Worm (Caenorhabditis elegans) whole organism, young adult: ENCODE data around the gene B0280.11.

Experiments
- B0019.2 ChIP-seq: fragments of 200-800 bp; sonication (Bioruptor generic); conservative IDR thresholded peaks from 2 replicates; pipeline ENCODE4 v1.3.6; 2022; ENCODE audit warnings: missing genetic modification reagents, missing genetic modification characterization, missing compliant biosample characterization
- B0336.3 ChIP-seq: fragments of 200-800 bp; sonication (Bioruptor generic); IDR thresholded peaks from 2 replicates; pipeline ENCODE4 v1.3.6; 2022; ENCODE audit warnings: missing genetic modification characterization, missing compliant biosample characterization
- D2030.7 ChIP-seq: fragments of 200-800 bp; sonication (Bioruptor generic); IDR thresholded peaks from 2 replicates; pipeline ENCODE4 v1.3.6; 2022; ENCODE audit warnings: missing genetic modification reagents, missing genetic modification characterization, missing compliant biosample characterization
- F10E7.11 ChIP-seq: sonication (generic microtip); optimal IDR thresholded peaks from 2 replicates; lab custom pipeline; 2017; ENCODE audit warnings: mild to moderate bottlenecking, missing genetic modification characterization, moderate library complexity, missing compliant biosample characterization
- F33H1.4 ChIP-seq: fragments of 200-800 bp; sonication (Bioruptor generic); IDR thresholded peaks from 2 replicates; pipeline ENCODE4 v1.3.6; 2022; ENCODE audit warnings: missing genetic modification reagents, missing genetic modification characterization, missing compliant biosample characterization
- F55B11.4 ChIP-seq: sonication (generic microtip); optimal IDR thresholded peaks from 2 replicates; lab custom pipeline; 2016; ENCODE audit warnings: missing compliant biosample characterization, missing genetic modification characterization, borderline replicate concordance; ENCODE audit not compliant: insufficient read depth
- F57A8.1 ChIP-seq: fragments of 200-800 bp; sonication (Bioruptor generic); optimal IDR thresholded peaks from 2 replicates; lab custom pipeline; 2018; ENCODE audit warnings: mild to moderate bottlenecking, missing genetic modification characterization, moderate library complexity, missing compliant biosample characterization
- F57C9.4 ChIP-seq: sonication (generic microtip); optimal IDR thresholded peaks from 2 replicates; lab custom pipeline; 2017; ENCODE audit warnings: mild to moderate bottlenecking, missing genetic modification characterization, missing compliant biosample characterization
- K11D2.4 ChIP-seq: fragments of 200-800 bp; sonication (Bioruptor generic); IDR thresholded peaks from 2 replicates; pipeline ENCODE4 v1.3.6; 2022; ENCODE audit warnings: missing genetic modification reagents, missing genetic modification characterization, missing compliant biosample characterization
- T26A5.8 ChIP-seq: sonication (generic microtip); optimal IDR thresholded peaks from 2 replicates; lab custom pipeline; 2016; ENCODE audit warnings: missing genetic modification characterization, missing compliant biosample characterization
- Y67H2A.10 ChIP-seq: fragments of 200-800 bp; sonication (Bioruptor generic); conservative IDR thresholded peaks from 2 replicates; pipeline ENCODE4 v1.3.6; 2022; ENCODE audit warnings: missing genetic modification reagents, missing genetic modification characterization, missing compliant biosample characterization
- Y79H2A.3 ChIP-seq: fragments of 200-800 bp; sonication (Bioruptor generic); conservative IDR thresholded peaks from 2 replicates; pipeline ENCODE4 v1.3.6; 2022; ENCODE audit warnings: missing genetic modification reagents, missing genetic modification characterization, missing compliant biosample characterization
- athp-1 ChIP-seq: sonication (generic microtip); optimal IDR thresholded peaks from 2 replicates; lab custom pipeline; 2017; ENCODE audit warnings: mild to moderate bottlenecking, missing genetic modification characterization, missing compliant biosample characterization
- bed-1 ChIP-seq: fragments of 200-800 bp; sonication (Bioruptor generic); IDR thresholded peaks from 2 replicates; pipeline ENCODE4 v1.3.6; 2022; ENCODE audit warnings: missing genetic modification reagents, missing genetic modification characterization, missing compliant biosample characterization
- ceh-100 ChIP-seq: fragments of 200-800 bp; sonication (Bioruptor generic); IDR thresholded peaks from 2 replicates; pipeline ENCODE4 v1.3.6; 2022; ENCODE audit warnings: missing genetic modification reagents, missing genetic modification characterization, missing compliant biosample characterization
- ceh-40 ChIP-seq: fragments of 200-800 bp; sonication (Bioruptor generic); IDR thresholded peaks from 2 replicates; pipeline ENCODE4 v1.3.6; 2022; ENCODE audit warnings: missing genetic modification characterization, missing compliant biosample characterization
- chd-7 ChIP-seq: sonication (generic microtip); optimal IDR thresholded peaks from 2 replicates; lab custom pipeline; 2016; ENCODE audit warnings: mild to moderate bottlenecking, missing genetic modification characterization, moderate library complexity, missing compliant biosample characterization
- die-1 ChIP-seq: sonication (generic microtip); optimal IDR thresholded peaks from 2 replicates; lab custom pipeline; 2016; ENCODE audit warnings: missing genotype, mild to moderate bottlenecking, missing genetic modification characterization, missing compliant biosample characterization
- dox-1 ChIP-seq: fragments of 200-800 bp; sonication (Bioruptor generic); IDR thresholded peaks from 2 replicates; pipeline ENCODE4 v1.3.6; 2022; ENCODE audit warnings: missing genetic modification reagents, missing genetic modification characterization, missing compliant biosample characterization
- dpff-1 ChIP-seq: sonication (generic microtip); optimal IDR thresholded peaks from 2 replicates; lab custom pipeline; 2017; ENCODE audit warnings: mild to moderate bottlenecking, missing genetic modification characterization, missing compliant biosample characterization
- efl-1 ChIP-seq: fragments of 150-350 bp; optimal IDR thresholded peaks from 2 replicates; lab custom pipeline; 2014; ENCODE audit warnings: missing biosample characterization, missing genetic modification reagents, missing genetic modification characterization
- ets-4 ChIP-seq: fragments of 200-800 bp; sonication (Bioruptor generic); optimal IDR thresholded peaks from 2 replicates; lab custom pipeline; 2018; ENCODE audit warnings: mild to moderate bottlenecking, missing genetic modification characterization, missing compliant biosample characterization
- gei-17 ChIP-seq: fragments of 200-800 bp; sonication (Bioruptor generic); optimal IDR thresholded peaks from 2 replicates; lab custom pipeline; 2018; ENCODE audit warnings: mild to moderate bottlenecking, missing genetic modification characterization, missing compliant biosample characterization
- him-1 ChIP-seq: sonication (generic microtip); optimal IDR thresholded peaks from 2 replicates; lab custom pipeline; 2016; ENCODE audit warnings: missing genotype, missing genetic modification reagents, missing genetic modification characterization, missing compliant biosample characterization
- hsf-1 ChIP-seq: fragments of 200-800 bp; sonication (Bioruptor generic); IDR thresholded peaks from 2 replicates; pipeline ENCODE4 v1.3.6; 2022; ENCODE audit warnings: missing genetic modification reagents, missing genetic modification characterization, missing compliant biosample characterization
- lag-1 ChIP-seq: fragments of 200-800 bp; sonication (Bioruptor generic); IDR thresholded peaks from 2 replicates; pipeline ENCODE4 v1.3.6; 2022; ENCODE audit warnings: missing genetic modification reagents, missing genetic modification characterization, missing compliant biosample characterization
- let-526 ChIP-seq: fragments of 200-800 bp; sonication (Bioruptor generic); IDR thresholded peaks from 2 replicates; pipeline ENCODE4 v1.3.6; 2022; ENCODE audit warnings: missing genetic modification reagents, missing genetic modification characterization, missing compliant biosample characterization
- let-607 ChIP-seq, 2 experiments: fragments of 200-800 bp in 1 of 2; sonication (Bioruptor generic) in 1 of 2; sonication (generic microtip) in 1 of 2; optimal IDR thresholded peaks; 2 replicates each; lab custom pipeline; 2016 to 2018; ENCODE audit warnings: mild to moderate bottlenecking in 2 of 2, missing compliant biosample characterization in 2 of 2, missing genetic modification characterization in 2 of 2, moderate library complexity in 2 of 2, missing genotype in 1 of 2
- lin-26 ChIP-seq: fragments of 200-800 bp; sonication (Bioruptor generic); IDR thresholded peaks from 2 replicates; pipeline ENCODE4 v1.3.6; 2022; ENCODE audit warnings: missing genetic modification reagents, missing genetic modification characterization, missing compliant biosample characterization
- lin-35 ChIP-seq, 3 experiments: fragments of 150-350 bp in 2 of 3; sonication (generic microtip) in 1 of 3; optimal IDR thresholded peaks; 2 replicates each; lab custom pipeline; 2014 to 2018; ENCODE audit warnings: missing biosample characterization in 3 of 3, missing genetic modification characterization in 3 of 3, missing genetic modification reagents in 3 of 3
- lin-54 ChIP-seq: fragments of 200-800 bp; sonication (Bioruptor generic); optimal IDR thresholded peaks from 2 replicates; lab custom pipeline; 2018; ENCODE audit warnings: mild to moderate bottlenecking, missing genetic modification characterization, missing compliant biosample characterization
- lsl-1 ChIP-seq: fragments of 200-800 bp; sonication (Bioruptor generic); optimal IDR thresholded peaks from 2 replicates; lab custom pipeline; 2018; ENCODE audit warnings: mild to moderate bottlenecking, missing genetic modification characterization, moderate library complexity, missing compliant biosample characterization
- lsy-27 ChIP-seq: sonication (generic microtip); optimal IDR thresholded peaks from 2 replicates; lab custom pipeline; 2017; ENCODE audit warnings: missing genetic modification characterization, mild to moderate bottlenecking, missing compliant biosample characterization, antibody characterized with exemption, missing genotype, borderline replicate concordance; ENCODE audit not compliant: insufficient read depth
- madf-3 ChIP-seq: fragments of 200-800 bp; sonication (Bioruptor generic); IDR thresholded peaks from 2 replicates; pipeline ENCODE4 v1.3.6; 2022; ENCODE audit warnings: missing genetic modification reagents, missing genetic modification characterization, missing compliant biosample characterization
- mxl-1 ChIP-seq: sonication (generic microtip); optimal IDR thresholded peaks from 2 replicates; lab custom pipeline; 2016; ENCODE audit warnings: missing genetic modification characterization, missing compliant biosample characterization
- nfyb-1 ChIP-seq: fragments of 200-800 bp; sonication (Bioruptor generic); IDR thresholded peaks from 2 replicates; pipeline ENCODE4 v1.3.6; 2022; ENCODE audit warnings: missing genetic modification reagents, missing genetic modification characterization, missing compliant biosample characterization
- nhr-27 ChIP-seq: fragments of 200-800 bp; sonication (Bioruptor generic); optimal IDR thresholded peaks from 2 replicates; lab custom pipeline; 2018; ENCODE audit warnings: mild to moderate bottlenecking, missing genetic modification characterization, moderate library complexity, missing compliant biosample characterization
- pha-4 ChIP-seq: fragments of 150-350 bp; sonication (generic microtip); optimal IDR thresholded peaks from 2 replicates; lab custom pipeline; 2014; ENCODE audit warnings: missing biosample characterization, missing genetic modification reagents, missing genetic modification characterization
- repo-1 ChIP-seq: sonication (generic microtip); optimal IDR thresholded peaks from 2 replicates; lab custom pipeline; 2017; ENCODE audit warnings: mild to moderate bottlenecking, missing genetic modification characterization, missing compliant biosample characterization
- sdz-38 ChIP-seq: sonication (generic microtip); optimal IDR thresholded peaks from 2 replicates; lab custom pipeline; 2016; ENCODE audit warnings: missing genotype, missing genetic modification characterization, missing compliant biosample characterization
- snpc-3.4 ChIP-seq: sonication (generic microtip); optimal IDR thresholded peaks from 2 replicates; lab custom pipeline; 2017; ENCODE audit warnings: missing genetic modification characterization, mild to moderate bottlenecking, missing compliant biosample characterization, antibody characterized with exemption, moderate library complexity, missing genotype, missing genetic modification reagents
- tbp1 ChIP-seq: fragments of 200-800 bp; sonication (Bioruptor generic); optimal IDR thresholded peaks from 2 replicates; lab custom pipeline; 2018; ENCODE audit warnings: mild to moderate bottlenecking, missing genetic modification characterization, missing compliant biosample characterization
- tbx-9 ChIP-seq: sonication (generic microtip); optimal IDR thresholded peaks from 2 replicates; lab custom pipeline; 2016; ENCODE audit warnings: borderline replicate concordance, missing genetic modification characterization, inconsistent platforms, missing compliant biosample characterization
- unc-130 ChIP-seq: sonication (generic microtip); optimal IDR thresholded peaks from 2 replicates; lab custom pipeline; 2016; ENCODE audit warnings: missing genetic modification reagents, missing genetic modification characterization, missing compliant biosample characterization
- ztf-22 ChIP-seq: fragments of 200-800 bp; sonication (Bioruptor generic); optimal IDR thresholded peaks from 2 replicates; lab custom pipeline; 2018; ENCODE audit warnings: mild to moderate bottlenecking, missing genetic modification characterization, moderate library complexity, missing compliant biosample characterization
- ztf-3 ChIP-seq: fragments of 200-800 bp; sonication (Bioruptor generic); optimal IDR thresholded peaks from 2 replicates; lab custom pipeline; 2018; ENCODE audit warnings: mild to moderate bottlenecking, missing genetic modification characterization, missing compliant biosample characterization
- ztf-6 ChIP-seq: fragments of 200-800 bp; sonication (Bioruptor generic); IDR thresholded peaks from 2 replicates; pipeline ENCODE4 v1.3.6; 2022; ENCODE audit warnings: missing genetic modification reagents, missing genetic modification characterization, missing compliant biosample characterization

The B0280.11 gene

DNA sequence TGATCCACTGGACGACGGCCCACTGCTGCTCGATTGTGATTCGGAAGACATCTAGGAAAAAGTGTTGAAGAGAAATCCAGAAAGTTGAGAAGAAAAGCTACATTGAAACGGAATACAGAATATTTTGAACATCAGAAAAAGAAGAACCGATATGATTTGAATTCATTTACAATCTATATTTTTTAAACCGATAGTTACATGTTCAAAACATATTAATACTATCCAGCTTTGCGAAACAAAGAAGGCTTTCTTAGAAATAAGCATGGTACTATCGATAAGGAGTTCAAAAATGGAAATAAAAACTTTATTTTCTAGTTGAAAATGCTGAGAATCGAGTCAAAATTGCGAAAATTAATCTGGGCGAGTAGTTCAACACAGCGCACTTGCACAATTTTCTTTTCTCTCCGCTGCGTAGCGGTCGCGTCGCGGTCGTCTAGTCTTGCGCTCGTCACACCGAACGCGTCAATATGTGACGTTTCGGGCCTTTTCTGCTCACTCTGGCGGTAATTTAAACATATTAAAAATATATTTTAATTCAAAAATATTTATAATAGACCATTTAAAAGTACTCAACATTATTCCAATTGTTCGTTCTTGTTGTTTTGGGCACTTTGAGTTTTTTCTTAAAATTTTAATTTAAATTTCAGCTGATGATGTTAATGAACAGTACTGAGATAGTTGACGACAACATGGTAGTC is 24.1 kb upstream of the B0280.11 start, which contains the start of the genes syf-2 and K04G7.1 (continued):
- TF ChIP-seq let-526 (GFP tag; lab: Robert Waterston, UW) (no peak), bed-1 (GFP tag; lab: Robert Waterston, UW) (no peak), lin-54 (GFP tag; lab: Kevin White, UChicago) (peak; percentile 97), ztf-3 (GFP tag; lab: Kevin White, UChicago) (no peak), mxl-1 (no peak), F57C9.4 (tag; lab: Kevin White, UChicago) (no peak), ztf-6 (no peak), chd-7 (peak; percentile 31), efl-1 (GFP tag; lab: Kevin White, UChicago) (peak; percentile 82), F33H1.4 (peak; percentile 80), him-1 (tag; lab: Kevin White, UChicago) (peak; percentile 32), die-1 (tag; lab: Kevin White, UChicago) (no peak), lsl-1 (GFP tag; lab: Kevin White, UChicago) (peak; percentile 80), tbp1 (GFP tag; lab: Kevin White, UChicago) (peak; percentile 71), lsy-27 (tag; lab: Kevin White, UChicago) (no peak), ceh-100 (GFP tag; lab: Robert Waterston, UW) (peak; percentile 55; the same call in 1 of the 2 replicates), ceh-40 (GFP tag; lab: Robert Waterston, UW) (no peak), athp-1 (peak; percentile 57), tbx-9 (tag; lab: Kevin White, UChicago) (no peak), dox-1 (GFP tag; lab: Robert Waterston, UW) (peak; percentile 95), snpc-3.4 (tag; lab: Kevin White, UChicago) (peak; percentile 52), ets-4 (GFP tag; lab: Kevin White, UChicago) (no peak), Y67H2A.10 (no peak), D2030.7 (GFP tag; lab: Robert Waterston, UW) (peak; percentile 86), F55B11.4 (no peak), gei-17 (peak; percentile 26), F57A8.1 (GFP tag; lab: Kevin White, UChicago) (no peak), lin-35 (GFP tag; optimal IDR thresholded peaks at IDR 0.05; lab: Kevin White, UChicago) (peak; percentile 39 to 93 (median 45)), pha-4 (tag; lab: Kevin White, UChicago) (peak; percentile 92), ztf-22 (peak; percentile 7), sdz-38 (tag; lab: Kevin White, UChicago) (no peak), F10E7.11 (tag; lab: Kevin White, UChicago) (no peak), lag-1 (no peak), nfyb-1 (GFP tag; lab: Robert Waterston, UW) (peak; percentile 89), unc-130 (GFP tag; lab: Kevin White, UChicago) (peak; percentile 62), let-607 (tag; optimal IDR thresholded peaks at IDR 0.05; lab: Kevin White, UChicago) (peak; percentile 65 to 78), B0019.2 (GFP tag; lab: Robert Waterston, UW) (0 out of 2 replicates have a peak, but pooled peaks have one; percentile 44), nhr-27 (tag; lab: Kevin White, UChicago) (no peak), B0336.3 (GFP tag; lab: Robert Waterston, UW) (peak; percentile 78), repo-1 (tag; lab: Kevin White, UChicago) (peak; percentile 1), K11D2.4 (peak; percentile 60; the same call in 1 of the 2 replicates), hsf-1 (GFP tag; lab: Robert Waterston, UW) (peak; percentile 62; the same call in 1 of the 2 replicates), Y79H2A.3 (0 out of 2 replicates have a peak, but pooled peaks have one; percentile 64), madf-3 (GFP tag; lab: Robert Waterston, UW) (peak; percentile 100), lin-26 (GFP tag; lab: Robert Waterston, UW) (no peak), dpff-1 (tag; lab: Kevin White, UChicago) (no peak), T26A5.8 (tag; lab: Kevin White, UChicago) (no peak)
